Fruit fly (Drosophila melanogaster): ENCODE data around the gene CG11816.

DNA sequence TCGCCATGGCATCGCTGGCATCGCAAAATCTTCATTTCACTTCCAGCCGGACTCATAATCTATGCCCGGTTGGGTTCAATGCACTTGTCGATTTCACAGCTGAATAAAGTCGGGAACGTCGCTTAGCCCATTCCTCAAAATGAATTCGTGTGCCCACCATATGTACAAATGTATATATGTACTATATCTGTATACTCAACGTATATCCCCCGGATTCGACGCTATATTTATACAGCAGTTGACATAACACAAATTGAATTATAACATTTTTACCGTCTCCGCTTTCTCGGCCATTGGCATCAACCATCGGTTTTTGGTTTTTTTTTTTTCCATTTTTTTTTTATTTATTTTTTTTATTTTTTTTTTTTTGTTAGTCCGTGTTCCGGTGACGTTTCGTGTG is 14.7 kb upstream of the CG11816 start:
- no peak for TF ChIP-seq usp (GFP tag; optimal IDR thresholded peaks at IDR 0.05)
- no peak for TF ChIP-seq psq (optimal IDR thresholded peaks at IDR 0.05)
- no peak for TF ChIP-seq Dll (optimal IDR thresholded peaks at IDR 0.05)
- TF ChIP-seq CG8478 (optimal IDR thresholded peaks at IDR 0.05) = no peak
